Worm (Caenorhabditis elegans): ENCODE data around the gene F58H1.8.

Gene F58H1.8

DNA sequence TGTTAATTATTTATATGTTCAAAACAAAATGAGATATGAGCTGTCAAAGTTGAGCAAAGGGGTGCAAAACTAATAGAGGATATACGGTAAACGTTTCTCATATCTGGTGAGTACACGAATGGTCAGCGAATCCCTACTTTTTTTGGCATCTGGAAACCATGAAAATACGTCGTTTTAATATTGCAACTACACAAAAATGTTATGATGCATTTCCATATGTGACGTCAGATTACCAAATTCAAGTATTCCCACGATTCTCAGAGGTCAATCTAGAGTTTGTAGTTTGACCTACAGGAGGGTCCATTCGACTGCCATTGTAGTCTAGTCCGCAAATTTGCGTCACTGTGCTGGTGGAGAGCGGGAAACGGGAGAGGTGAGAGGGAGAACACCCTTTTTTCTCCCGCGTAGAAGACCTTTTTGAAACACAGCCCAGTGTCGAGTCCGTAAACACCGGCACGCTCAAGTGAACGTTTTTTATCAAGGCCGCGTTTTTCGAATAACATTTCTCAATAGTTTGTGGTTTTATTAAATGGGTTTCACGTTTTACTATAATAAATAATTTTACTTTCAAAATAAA, 38.5 kb upstream of the F58H1.8 start (continued):
- TF ChIP-seq ZK546.5 (tag; optimal IDR thresholded peaks at IDR 0.05) = no peak
- no peak for TF ChIP-seq ceh-44 (GFP tag; IDR thresholded peaks at IDR 0.05)
- no peak for TF ChIP-seq nhr-111 (GFP tag; optimal IDR thresholded peaks at IDR 0.05)
- TF ChIP-seq zip-11 (GFP tag; IDR thresholded peaks at IDR 0.05) = no peak
- TF ChIP-seq T20F7.1 (GFP tag; optimal IDR thresholded peaks at IDR 0.05) = no peak
- peak in 1 of 2 experiments; percentile 96 for TF ChIP-seq unc-62 (GFP tag; optimal IDR thresholded peaks at IDR 0.05 in 1 of 2)
- no peak for TF ChIP-seq unc-62 (tag; optimal IDR thresholded peaks at IDR 0.05)
- no peak for TF ChIP-seq ceh-28 (tag; optimal IDR thresholded peaks at IDR 0.05)
- TF ChIP-seq skn-1 (tag; optimal IDR thresholded peaks at IDR 0.05) = no peak
- TF ChIP-seq tag-97 (GFP tag; IDR thresholded peaks at IDR 0.05) = no peak
- no peak for TF ChIP-seq arid-1 (GFP tag; conservative IDR thresholded peaks at IDR 0.05)
- peak; percentile 72 for TF ChIP-seq hlh-11 (tag; optimal IDR thresholded peaks at IDR 0.05)
- TF ChIP-seq nhr-10 (tag; optimal IDR thresholded peaks at IDR 0.05) = no peak
- no peak for TF ChIP-seq snpc-4 (tag; optimal IDR thresholded peaks at IDR 0.05)
- TF ChIP-seq hif-1 (tag; optimal IDR thresholded peaks at IDR 0.05) = no peak
- no peak for TF ChIP-seq zfp-2 (tag; optimal IDR thresholded peaks at IDR 0.05)
- TF ChIP-seq jun-1 (tag; optimal IDR thresholded peaks at IDR 0.05) = no peak
- TF ChIP-seq daf-16 (GFP tag; optimal IDR thresholded peaks at IDR 0.05) = no peak
- TF ChIP-seq daf-16 (tag; optimal IDR thresholded peaks at IDR 0.05) = peak; percentile 74
- TF ChIP-seq Y75B8A.6 (GFP tag; IDR thresholded peaks at IDR 0.05) = no peak
- TF ChIP-seq ctbp-1 (GFP tag; IDR thresholded peaks at IDR 0.05) = no peak
- TF ChIP-seq mxl-2 (GFP tag; conservative IDR thresholded peaks at IDR 0.05) = no peak
- no peak for TF ChIP-seq F37D6.2 (tag; optimal IDR thresholded peaks at IDR 0.05)
- TF ChIP-seq nhr-77 (tag; optimal IDR thresholded peaks at IDR 0.05) = no peak
- no peak for TF ChIP-seq ceh-20 (GFP tag; IDR thresholded peaks at IDR 0.05)
- TF ChIP-seq ceh-62 (tag; optimal IDR thresholded peaks at IDR 0.05) = no peak
- TF ChIP-seq mxl-3 (GFP tag; optimal IDR thresholded peaks at IDR 0.05) = peak; percentile 59
- TF ChIP-seq saeg-2 (GFP tag; IDR thresholded peaks at IDR 0.05) = no peak
- no peak for TF ChIP-seq pqm-1 (tag; optimal IDR thresholded peaks at IDR 0.05)
- TF ChIP-seq tra-1 (GFP tag; IDR thresholded peaks at IDR 0.05) = 0 out of 2 replicates have a peak, but pooled peaks have one; percentile 24
- TF ChIP-seq egl-43 (GFP tag; IDR thresholded peaks at IDR 0.05) = no peak
- TF ChIP-seq lim-7 (GFP tag; IDR thresholded peaks at IDR 0.05) = no peak
- no peak for TF ChIP-seq hmg-1.1 (GFP tag; IDR thresholded peaks at IDR 0.05)
- no peak for TF ChIP-seq ZK337.2 (GFP tag; IDR thresholded peaks at IDR 0.05)
- TF ChIP-seq mep-1 (tag; optimal IDR thresholded peaks at IDR 0.05) = peak; percentile 71
- no peak for TF ChIP-seq unc-130 (GFP tag; optimal IDR thresholded peaks at IDR 0.05)
- TF ChIP-seq aha-1 (tag) = peak; percentile 89
- TF ChIP-seq lin-38 (GFP tag; IDR thresholded peaks at IDR 0.05) = no peak
- no peak for TF ChIP-seq daf-19 (GFP tag; conservative IDR thresholded peaks at IDR 0.05)
- no peak for TF ChIP-seq F49E8.2 (tag; optimal IDR thresholded peaks at IDR 0.05; ENCODE audit: borderline replicate concordance)
- TF ChIP-seq dmd-6 (GFP tag; IDR thresholded peaks at IDR 0.05) = peak; percentile 45; the same call in 1 of the 2 replicates
- no peak for TF ChIP-seq zag-1 (tag; optimal IDR thresholded peaks at IDR 0.05)
- TF ChIP-seq Y48G9A.11 (GFP tag; IDR thresholded peaks at IDR 0.05) = no peak
- TF ChIP-seq nhr-237 (tag; optimal IDR thresholded peaks at IDR 0.05) = no peak
- no peak for TF ChIP-seq F26F4.8 (GFP tag; conservative IDR thresholded peaks at IDR 0.05)
- no peak for TF ChIP-seq ces-1 (GFP tag; optimal IDR thresholded peaks at IDR 0.05)
- no peak for TF ChIP-seq zip-2 (tag; optimal IDR thresholded peaks at IDR 0.05)
- TF ChIP-seq zfp-3 (GFP tag; conservative IDR thresholded peaks at IDR 0.05) = no peak
- no peak for TF ChIP-seq nhr-41 (GFP tag; IDR thresholded peaks at IDR 0.05)
- no peak for TF ChIP-seq lir-3 (tag; optimal IDR thresholded peaks at IDR 0.05)
- TF ChIP-seq Y5F2A.4 (GFP tag; optimal IDR thresholded peaks at IDR 0.05) = no peak
- TF ChIP-seq lin-29 (GFP tag; IDR thresholded peaks at IDR 0.05) = no peak
